Worm (Caenorhabditis elegans) whole organism, L3 larva: Measurements from ENCODE around the gene unc-47.

Source experiments
- ZK546.5 ChIP-seq: sonication (generic microtip); optimal IDR thresholded peaks from 2 replicates; lab custom pipeline; 2017; ENCODE audit warnings: missing biosample characterization, missing genetic modification characterization
- ama-1 ChIP-seq: fragments of 150-350 bp; optimal IDR thresholded peaks from 2 replicates; lab custom pipeline; 2018
- ceh-16 ChIP-seq: sonication (generic microtip); optimal IDR thresholded peaks from 2 replicates; lab custom pipeline; 2017; ENCODE audit warnings: missing biosample characterization, missing genetic modification characterization
- ceh-28 ChIP-seq: fragments of 150-350 bp; optimal IDR thresholded peaks from 2 replicates; lab custom pipeline; 2014; ENCODE audit warnings: missing biosample characterization, missing genetic modification reagents, missing genetic modification characterization
- elt-3 ChIP-seq, 3 experiments: fragments of 150-350 bp in 1 of 3; sonication (generic microtip) in 2 of 3; optimal IDR thresholded peaks; 2 replicates in 2 of 3; 4 replicates in 1 of 3; lab custom pipeline; 2014 to 2017; ENCODE audit warnings: missing biosample characterization in 3 of 3, missing genetic modification characterization in 3 of 3
- lin-39 ChIP-seq: fragments of 150-350 bp; optimal IDR thresholded peaks from 2 replicates; lab custom pipeline; 2018; ENCODE audit warnings: missing biosample characterization, missing genetic modification reagents, missing genetic modification characterization
- lsy-12 ChIP-seq: sonication (generic microtip); optimal IDR thresholded peaks from 2 replicates; lab custom pipeline; 2016; ENCODE audit warnings: mild to moderate bottlenecking, missing genetic modification characterization, missing compliant biosample characterization
- nhr-11 ChIP-seq: fragments of 150-350 bp; optimal IDR thresholded peaks from 2 replicates; lab custom pipeline; 2014; ENCODE audit warnings: missing biosample characterization, missing genetic modification characterization
- nhr-28 ChIP-seq: fragments of 150-350 bp; optimal IDR thresholded peaks from 2 replicates; lab custom pipeline; 2014; ENCODE audit warnings: missing biosample characterization, missing genetic modification characterization
- nhr-76 ChIP-seq: fragments of 150-350 bp; sonication (generic microtip); optimal IDR thresholded peaks from 5 replicates; lab custom pipeline; 2014; ENCODE audit warnings: missing biosample characterization, missing genetic modification characterization
- nhr-77 ChIP-seq: fragments of 150-350 bp; optimal IDR thresholded peaks from 2 replicates; lab custom pipeline; 2014; ENCODE audit warnings: missing biosample characterization, missing genetic modification characterization
- tbx-2 ChIP-seq: sonication (generic microtip); optimal IDR thresholded peaks from 2 replicates; lab custom pipeline; 2016; ENCODE audit warnings: mild to moderate bottlenecking, missing genetic modification characterization, missing compliant biosample characterization
- unc-62 ChIP-seq: fragments of 150-350 bp; sonication (generic microtip); optimal IDR thresholded peaks from 4 replicates; lab custom pipeline; 2014; ENCODE audit warnings: missing biosample characterization, missing genetic modification reagents, missing genetic modification characterization

- no peak for TF ChIP-seq nhr-28 (tag; lab: Kevin White, UChicago)
- no peak for TF ChIP-seq lin-39
- no peak for TF ChIP-seq elt-3 (tag; optimal IDR thresholded peaks at IDR 0.05; lab: Kevin White, UChicago)
- TF ChIP-seq nhr-11 (tag; lab: Kevin White, UChicago): no peak
- TF ChIP-seq tbx-2: no peak
- TF ChIP-seq ceh-28 (tag; lab: Kevin White, UChicago): no peak
- no peak for TF ChIP-seq nhr-76 (tag; lab: Kevin White, UChicago)
- no peak for TF ChIP-seq unc-62 (GFP tag; lab: Kevin White, UChicago)
- no peak for TF ChIP-seq lsy-12 (tag; lab: Kevin White, UChicago)
- TF ChIP-seq ZK546.5 (tag; lab: Kevin White, UChicago): no peak
- TF ChIP-seq ama-1 (lab: Kevin White, UChicago): no peak
- no peak for TF ChIP-seq ceh-16 (tag; lab: Kevin White, UChicago)
- no peak for TF ChIP-seq nhr-77 (tag; lab: Kevin White, UChicago)
Measured at ce11 chrIII:10194569-10194968, 8.5 kb upstream of the unc-47 start.
